Fruit fly (Drosophila melanogaster) whole organism, pupa: ENCODE results near the gene CG17105.

Source experiments
- CG10348 ChIP-seq: fragments of 200-800 bp; sonication (Bioruptor generic); IDR thresholded peaks from 2 replicates; pipeline ENCODE4 v1.3.6; 2022; ENCODE audit warnings: missing biosample characterization, missing genetic modification characterization
- CG12605 ChIP-seq: fragments of 200-800 bp; sonication (Bioruptor generic); IDR thresholded peaks from 2 replicates; pipeline ENCODE4 v1.3.6; 2022; ENCODE audit warnings: missing biosample characterization, missing genetic modification characterization
- CG13204 ChIP-seq: fragments of 200-800 bp; sonication (Bioruptor generic); optimal IDR thresholded peaks from 2 replicates; lab custom pipeline; 2018; ENCODE audit warnings: missing biosample characterization, mild to moderate bottlenecking, missing genetic modification characterization, moderate library complexity
- CG14655 ChIP-seq: fragments of 200-800 bp; sonication (Bioruptor generic); optimal IDR thresholded peaks from 3 replicates; lab custom pipeline; 2017; ENCODE audit warnings: mild to moderate bottlenecking, missing biosample characterization, missing genetic modification reagents, missing genetic modification characterization
- CG15710 ChIP-seq: fragments of 200-800 bp; sonication (Bioruptor generic); optimal IDR thresholded peaks from 2 replicates; lab custom pipeline; 2018; ENCODE audit warnings: missing biosample characterization, mild to moderate bottlenecking, missing genetic modification characterization, moderate library complexity
- CG17806 ChIP-seq: fragments of 200-800 bp; sonication (Bioruptor generic); optimal IDR thresholded peaks from 2 replicates; lab custom pipeline; 2018; ENCODE audit warnings: missing biosample characterization, mild to moderate bottlenecking, missing genetic modification characterization, moderate library complexity
- CG32121 ChIP-seq: fragments of 200-800 bp; sonication (Bioruptor generic); IDR thresholded peaks from 2 replicates; pipeline ENCODE4 v1.3.6; 2022; ENCODE audit warnings: missing biosample characterization, missing genetic modification characterization
- CG34367 ChIP-seq: fragments of 200-800 bp; sonication (Bioruptor generic); optimal IDR thresholded peaks from 2 replicates; lab custom pipeline; 2018; ENCODE audit warnings: missing biosample characterization, mild to moderate bottlenecking, missing genetic modification characterization
- CG4496 ChIP-seq: fragments of 200-800 bp; sonication (Bioruptor generic); IDR thresholded peaks from 3 replicates; pipeline ENCODE4 v1.3.6; 2022; ENCODE audit warnings: missing biosample characterization, missing genetic modification characterization
- CG8159 ChIP-seq: fragments of 200-800 bp; sonication (Bioruptor generic); optimal IDR thresholded peaks from 3 replicates; lab custom pipeline; 2018; ENCODE audit warnings: missing biosample characterization, mild to moderate bottlenecking, missing genetic modification characterization, moderate library complexity
- CG8301 ChIP-seq: fragments of 200-800 bp; sonication (Bioruptor generic); optimal IDR thresholded peaks from 2 replicates; lab custom pipeline; 2018; ENCODE audit warnings: missing biosample characterization, mild to moderate bottlenecking, missing genetic modification characterization
- CG9948 ChIP-seq: fragments of 200-800 bp; sonication (Bioruptor generic); optimal IDR thresholded peaks from 2 replicates; lab custom pipeline; 2018; ENCODE audit warnings: missing biosample characterization, mild to moderate bottlenecking, missing genetic modification characterization, moderate library complexity
- D1 ChIP-seq: fragments of 200-800 bp; sonication (Bioruptor generic); optimal IDR thresholded peaks from 2 replicates; lab custom pipeline; 2018; ENCODE audit warnings: missing biosample characterization, mild to moderate bottlenecking, missing genetic modification characterization, moderate library complexity
- EcR ChIP-seq: fragments of 200-800 bp; sonication (Bioruptor generic); optimal IDR thresholded peaks from 3 replicates; lab custom pipeline; 2019; ENCODE audit warnings: missing biosample characterization, missing genetic modification characterization, mild to moderate bottlenecking, moderate library complexity, missing genetic modification reagents
- Ets98B ChIP-seq: fragments of 200-800 bp; sonication (Bioruptor generic); IDR thresholded peaks from 2 replicates; pipeline ENCODE4 v1.3.6; 2022; ENCODE audit warnings: missing biosample characterization, missing genetic modification characterization
- Pif1A ChIP-seq: fragments of 200-800 bp; sonication (Bioruptor generic); optimal IDR thresholded peaks from 3 replicates; lab custom pipeline; 2016; ENCODE audit warnings: missing biosample characterization, missing genetic modification characterization
- Pif1B ChIP-seq: fragments of 200-800 bp; sonication (Bioruptor generic); optimal IDR thresholded peaks from 3 replicates; lab custom pipeline; 2016; ENCODE audit warnings: missing biosample characterization, missing genetic modification characterization
- Snoo ChIP-seq: fragments of 200-800 bp; sonication (Bioruptor generic); optimal IDR thresholded peaks from 3 replicates; lab custom pipeline; 2017; ENCODE audit warnings: missing biosample characterization, mild to moderate bottlenecking, missing genetic modification characterization, inconsistent platforms
- fd96Ca ChIP-seq: fragments of 200-800 bp; sonication (Bioruptor generic); IDR thresholded peaks from 3 replicates; pipeline ENCODE4 v1.3.6; 2022; ENCODE audit warnings: missing biosample characterization, missing genetic modification characterization
- gl ChIP-seq: fragments of 200-800 bp; sonication (Bioruptor generic); optimal IDR thresholded peaks from 2 replicates; lab custom pipeline; 2018; ENCODE audit warnings: missing biosample characterization, mild to moderate bottlenecking, missing genetic modification characterization
- rn ChIP-seq: fragments of 200-800 bp; sonication (Bioruptor generic); IDR thresholded peaks from 2 replicates; pipeline ENCODE4 v1.3.6; 2022; ENCODE audit warnings: missing biosample characterization, missing genetic modification characterization

Gene CG17105

dm6 chr2L:10711221-10711620 is 30.4 kb downstream of the CG17105 start:
- no peak for TF ChIP-seq Pif1B (GFP tag; lab: Kevin White, UChicago)
- TF ChIP-seq CG34367 (tag; lab: Kevin White, UChicago) = no peak
- TF ChIP-seq CG10348 (GFP tag; lab: Robert Waterston, UW) = no peak
- TF ChIP-seq Snoo = no peak
- no peak for TF ChIP-seq CG12605
- no peak for TF ChIP-seq EcR (GFP tag; lab: Kevin White, UChicago)
- TF ChIP-seq D1 (tag; lab: Kevin White, UChicago) = no peak
- no peak for TF ChIP-seq Ets98B
- no peak for TF ChIP-seq fd96Ca (GFP tag; lab: Robert Waterston, UW)
- no peak for TF ChIP-seq CG32121 (GFP tag; lab: Robert Waterston, UW)
- no peak for TF ChIP-seq CG9948 (tag; lab: Kevin White, UChicago)

- no peak for TF ChIP-seq CG4496 (GFP tag; lab: Robert Waterston, UW)
- peak; percentile 56 for TF ChIP-seq D1 (tag; lab: Kevin White, UChicago)
- TF ChIP-seq CG34367 (tag; lab: Kevin White, UChicago) = no peak
Observed at dm6 chr2L:10721535-10721934, 40.7 kb downstream of the CG17105 start.

- no peak for TF ChIP-seq CG32121 (GFP tag; lab: Robert Waterston, UW)
- no peak for TF ChIP-seq CG8301 (tag; lab: Kevin White, UChicago)
- no peak for TF ChIP-seq Ets98B
- no peak for TF ChIP-seq Pif1A (GFP tag; lab: Kevin White, UChicago)
- no peak for TF ChIP-seq Pif1B (GFP tag; lab: Kevin White, UChicago)
- TF ChIP-seq D1 (tag; lab: Kevin White, UChicago) = no peak
- no peak for TF ChIP-seq Snoo
- TF ChIP-seq CG14655 (GFP tag; lab: Kevin White, UChicago) = no peak
- TF ChIP-seq fd96Ca (GFP tag; lab: Robert Waterston, UW) = no peak
- TF ChIP-seq gl (tag; lab: Kevin White, UChicago) = no peak
- no peak for TF ChIP-seq CG12605
- no peak for TF ChIP-seq EcR (GFP tag; lab: Kevin White, UChicago)
- no peak for TF ChIP-seq CG17806 (tag; lab: Kevin White, UChicago)
- TF ChIP-seq CG10348 (GFP tag; lab: Robert Waterston, UW) = no peak
- TF ChIP-seq CG15710 = no peak
- no peak for TF ChIP-seq CG34367 (tag; lab: Kevin White, UChicago)
- no peak for TF ChIP-seq CG4496 (GFP tag; lab: Robert Waterston, UW)
- no peak for TF ChIP-seq rn (GFP tag; lab: Robert Waterston, UW)
- TF ChIP-seq CG9948 (tag; lab: Kevin White, UChicago) = no peak
- TF ChIP-seq CG13204 = no peak
Observed at dm6 chr2L:10723903-10724302, 43.1 kb downstream of the CG17105 start, which contains the start of gene CG6431. Gene CG6431 (plus strand): TSS chr2L:10724203.

dm6 chr2L:10728751-10729150 is 47.9 kb downstream of the CG17105 start, which contains the start of gene CG6443:
Gene CG6443 (plus strand): TSS chr2L:10728978.
- no peak for TF ChIP-seq CG15710
- no peak for TF ChIP-seq CG4496 (GFP tag; lab: Robert Waterston, UW)
- no peak for TF ChIP-seq gl (tag; lab: Kevin White, UChicago)
- no peak for TF ChIP-seq fd96Ca (GFP tag; lab: Robert Waterston, UW)
- no peak for TF ChIP-seq Pif1B (GFP tag; lab: Kevin White, UChicago)
- no peak for TF ChIP-seq Pif1A (GFP tag; lab: Kevin White, UChicago)
- no peak for TF ChIP-seq CG12605
- no peak for TF ChIP-seq CG34367 (tag; lab: Kevin White, UChicago)
- no peak for TF ChIP-seq CG17806 (tag; lab: Kevin White, UChicago)
- TF ChIP-seq CG8301 (tag; lab: Kevin White, UChicago) = no peak
- no peak for TF ChIP-seq CG10348 (GFP tag; lab: Robert Waterston, UW)
- TF ChIP-seq CG8159 (tag; lab: Kevin White, UChicago) = no peak
- TF ChIP-seq Snoo = no peak
- no peak for TF ChIP-seq CG9948 (tag; lab: Kevin White, UChicago)
- TF ChIP-seq rn (GFP tag; lab: Robert Waterston, UW) = no peak

dm6 chr2L:10729955-10730354 is 49.1 kb downstream of the CG17105 start, which contains the start of gene CG17118:
Gene CG17118 (plus strand): TSS chr2L:10730255.
- TF ChIP-seq D1 (tag; lab: Kevin White, UChicago) = no peak
- TF ChIP-seq rn (GFP tag; lab: Robert Waterston, UW) = no peak
- no peak for TF ChIP-seq Snoo
- no peak for TF ChIP-seq CG32121 (GFP tag; lab: Robert Waterston, UW)
- no peak for TF ChIP-seq CG8301 (tag; lab: Kevin White, UChicago)
- no peak for TF ChIP-seq Ets98B
- TF ChIP-seq EcR (GFP tag; lab: Kevin White, UChicago) = no peak
- no peak for TF ChIP-seq gl (tag; lab: Kevin White, UChicago)
- no peak for TF ChIP-seq CG34367 (tag; lab: Kevin White, UChicago)
- no peak for TF ChIP-seq CG4496 (GFP tag; lab: Robert Waterston, UW)
- TF ChIP-seq CG10348 (GFP tag; lab: Robert Waterston, UW) = no peak
- TF ChIP-seq CG12605 = no peak
- no peak for TF ChIP-seq CG17806 (tag; lab: Kevin White, UChicago)
- no peak for TF ChIP-seq CG15710
- no peak for TF ChIP-seq CG14655 (GFP tag; lab: Kevin White, UChicago)
- no peak for TF ChIP-seq fd96Ca (GFP tag; lab: Robert Waterston, UW)
- TF ChIP-seq Pif1B (GFP tag; lab: Kevin White, UChicago) = no peak
